Fruit fly (Drosophila melanogaster) whole organism, embryonic: Measurements from ENCODE around the gene CaMKII.

ENCODE experiments used
- CG11085 ChIP-seq: fragments of 200-800 bp; sonication (Bioruptor generic); IDR thresholded peaks from 2 replicates; pipeline ENCODE4 v1.3.6; 2022; ENCODE audit warnings: missing biosample characterization, missing genetic modification characterization
- Six4 ChIP-seq: fragments of 200-800 bp; sonication (Bioruptor generic); optimal IDR thresholded peaks from 2 replicates; lab custom pipeline; 2016; ENCODE audit warnings: missing biosample characterization, missing genetic modification characterization
- fru ChIP-seq: fragments of >200 bp; optimal IDR thresholded peaks from 2 replicates; lab custom pipeline; 2017

- TF ChIP-seq Six4 (GFP tag; lab: Kevin White, UChicago) (no peak), fru (lab: Kevin White, UChicago) (no peak), CG11085 (no peak)
Observed at dm6 chr4:1051271-1051670, 2.2 kb downstream of the CaMKII start.
